Worm (Caenorhabditis elegans) whole organism, early embryonic: ENCODE measurements around the gene nape-1.

ENCODE experiments used
- aly-1 ChIP-seq: sonication (generic microtip); optimal IDR thresholded peaks from 2 replicates; lab custom pipeline; 2016; ENCODE audit warnings: missing genetic modification characterization, missing compliant biosample characterization
- ama-1 ChIP-seq: fragments of 150-350 bp; optimal IDR thresholded peaks from 2 replicates; lab custom pipeline; 2014
- flt-1 ChIP-seq: fragments of 200-800 bp; sonication (Bioruptor generic); IDR thresholded peaks from 2 replicates; pipeline ENCODE4 v1.3.6; 2022; ENCODE audit warnings: missing genetic modification characterization, missing compliant biosample characterization
- hmbx-1 ChIP-seq: sonication (generic microtip); optimal IDR thresholded peaks from 2 replicates; lab custom pipeline; 2016; ENCODE audit warnings: mild to moderate bottlenecking, missing genetic modification characterization, missing compliant biosample characterization
- hmg-4 ChIP-seq: fragments of 200-800 bp; sonication (Bioruptor generic); optimal IDR thresholded peaks from 2 replicates; lab custom pipeline; 2018; ENCODE audit warnings: mild to moderate bottlenecking, missing genetic modification characterization, missing compliant biosample characterization
- pes-1 ChIP-seq: fragments of 200-800 bp; sonication (Bioruptor generic); IDR thresholded peaks from 2 replicates; pipeline ENCODE4 v1.3.6; 2022; ENCODE audit warnings: missing genetic modification reagents, missing genetic modification characterization, missing compliant biosample characterization
- sea-1 ChIP-seq: fragments of 200-800 bp; sonication (Bioruptor generic); conservative IDR thresholded peaks from 2 replicates; pipeline ENCODE4 v1.3.6; 2022; ENCODE audit warnings: missing genetic modification characterization, missing compliant biosample characterization
- tbx-37 ChIP-seq: fragments of 200-800 bp; sonication (Bioruptor generic); conservative IDR thresholded peaks from 2 replicates; pipeline ENCODE4 v1.3.6; 2022; ENCODE audit warnings: missing genetic modification reagents, missing genetic modification characterization, missing compliant biosample characterization
- tra-4 ChIP-seq: sonication (generic microtip); optimal IDR thresholded peaks from 2 replicates; lab custom pipeline; 2017; ENCODE audit warnings: missing genetic modification characterization, missing compliant biosample characterization

- TF ChIP-seq ama-1 (no peak), sea-1 (GFP tag; lab: Robert Waterston, UW) (no peak), hmbx-1 (tag; lab: Kevin White, UChicago) (no peak), flt-1 (GFP tag; lab: Robert Waterston, UW) (no peak), hmg-4 (no peak), aly-1 (tag; lab: Kevin White, UChicago) (no peak), pes-1 (GFP tag; lab: Robert Waterston, UW) (no peak), tbx-37 (GFP tag; lab: Robert Waterston, UW) (no peak), tra-4 (tag; lab: Kevin White, UChicago) (no peak)
These were observed 1.2 kb upstream of the nape-1 start for ce11 chrIV:3741874-3742273.
